Worm (Caenorhabditis elegans) whole organism, L4/young adult: Measurements from ENCODE around the gene eif-3.B.

Experiments
- W03F9.2 ChIP-seq: fragments of 150-350 bp; optimal IDR thresholded peaks from 2 replicates; lab custom pipeline; 2014; ENCODE audit warnings: missing biosample characterization, missing genetic modification characterization
- dao-5 ChIP-seq: sonication (generic microtip); optimal IDR thresholded peaks from 2 replicates; lab custom pipeline; 2016; ENCODE audit warnings: missing genotype, missing genetic modification characterization, moderate library complexity, missing compliant biosample characterization
- him-1 ChIP-seq: sonication (generic microtip); optimal IDR thresholded peaks from 2 replicates; lab custom pipeline; 2016; ENCODE audit warnings: missing genotype, missing genetic modification reagents, missing genetic modification characterization, missing compliant biosample characterization

DNA sequence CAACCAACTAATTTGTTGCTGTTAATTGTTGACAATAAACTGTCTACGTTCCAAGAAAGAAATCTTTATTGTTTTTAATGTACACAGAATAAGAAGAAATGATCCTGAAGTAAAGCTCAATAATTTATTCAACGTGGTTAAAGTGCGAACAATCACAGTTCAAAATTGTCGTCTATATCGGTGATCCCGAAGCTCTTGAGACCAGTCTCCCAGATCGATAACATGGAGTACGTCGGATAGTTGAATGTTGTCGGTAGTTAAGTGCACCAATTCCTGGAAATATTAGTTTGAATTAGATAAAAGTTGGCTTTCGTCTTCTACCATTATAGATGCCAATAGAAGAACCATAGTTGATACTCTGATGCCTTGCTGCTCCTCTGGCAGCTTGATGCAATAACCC is 20.9 kb downstream of the eif-3.B start:
- no peak for TF ChIP-seq him-1 (tag; lab: Kevin White, UChicago)
- no peak for TF ChIP-seq W03F9.2 (tag; lab: Kevin White, UChicago)
- no peak for TF ChIP-seq dao-5
